Worm (Caenorhabditis elegans) whole organism, midembryonic: ENCODE results near the gene mlt-7.

Experiments used
- T22C8.4 ChIP-seq: fragments of 200-800 bp; sonication (Bioruptor generic); IDR thresholded peaks from 2 replicates; pipeline ENCODE4 v1.3.6; 2022; ENCODE audit warnings: missing genetic modification characterization, missing compliant biosample characterization
- flt-1 ChIP-seq: fragments of 200-800 bp; sonication (Bioruptor generic); IDR thresholded peaks from 2 replicates; pipeline ENCODE4 v1.3.6; 2022; ENCODE audit warnings: missing genetic modification characterization, missing compliant biosample characterization
- ref-1 ChIP-seq: fragments of 200-800 bp; sonication (Bioruptor generic); conservative IDR thresholded peaks from 2 replicates; pipeline ENCODE4 v1.3.6; 2022; ENCODE audit warnings: missing genetic modification reagents, missing genetic modification characterization, missing compliant biosample characterization
- tab-1 ChIP-seq: fragments of 200-800 bp; sonication (Bioruptor generic); IDR thresholded peaks from 2 replicates; pipeline ENCODE4 v1.3.6; 2022; ENCODE audit warnings: missing genetic modification characterization, missing compliant biosample characterization
- ztf-23 ChIP-seq: fragments of 200-800 bp; sonication (Bioruptor generic); IDR thresholded peaks from 2 replicates; pipeline ENCODE4 v1.3.6; 2022; ENCODE audit warnings: missing genetic modification reagents, missing genetic modification characterization, missing compliant biosample characterization
- ztf-29 ChIP-seq: fragments of 200-800 bp; sonication (Bioruptor generic); IDR thresholded peaks from 2 replicates; pipeline ENCODE4 v1.3.6; 2022; ENCODE audit warnings: missing genetic modification reagents, missing genetic modification characterization, missing compliant biosample characterization

ce11 chrII:4350888-4351287 is 41.9 kb upstream of the mlt-7 start, which contains the start of gene H20J04.9:
- TF ChIP-seq T22C8.4 (no peak), tab-1 (no peak), flt-1 (no peak), ztf-23 (no peak), ztf-29 (no peak), ref-1 (GFP tag; lab: Robert Waterston, UW) (no peak)
